Fruit fly (Drosophila melanogaster): ENCODE results near the gene Qtzl.

Gene Qtzl

DNA sequence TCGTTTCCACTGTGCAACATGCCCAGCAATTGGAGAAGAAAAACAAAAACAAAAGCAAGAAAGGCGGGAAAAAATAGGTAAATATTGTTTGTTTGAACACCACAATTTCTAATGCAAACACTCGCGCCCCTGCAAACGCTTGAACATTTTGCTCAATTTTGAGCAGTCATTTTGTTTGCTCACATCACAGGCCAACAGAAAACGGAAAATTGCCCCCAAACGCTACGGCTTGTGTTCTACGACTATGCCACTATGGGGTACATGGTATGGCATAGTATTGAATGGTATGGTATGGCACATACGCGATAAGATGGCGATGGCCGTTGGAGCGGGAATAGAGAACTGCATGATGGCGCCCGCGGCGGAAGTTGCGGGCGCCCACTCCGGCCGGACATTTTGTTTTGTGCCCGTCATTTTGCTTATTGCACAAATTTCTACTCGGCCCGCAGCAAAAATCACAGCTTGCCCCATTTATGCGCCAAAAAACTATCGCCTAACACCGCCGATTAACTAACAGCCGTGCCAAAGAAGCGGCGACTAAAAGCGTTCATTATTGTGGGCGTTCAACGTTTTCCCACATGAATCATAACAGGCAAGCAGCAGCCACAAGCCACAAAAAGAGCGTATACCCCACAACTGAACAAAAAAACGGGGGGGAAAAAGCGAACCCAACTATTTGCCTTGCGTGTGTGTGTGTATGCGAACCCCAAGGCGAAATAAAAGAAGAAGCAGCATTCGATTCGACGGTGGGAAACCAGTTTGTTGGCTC lies 8.9 kb downstream of the Qtzl start (continued):
- peak; percentile 73 for TF ChIP-seq CG15269 (tag; optimal IDR thresholded peaks at IDR 0.05)
- TF ChIP-seq lbe (GFP tag; optimal IDR thresholded peaks at IDR 0.05) = no peak
- TF ChIP-seq Lhr (GFP tag; optimal IDR thresholded peaks at IDR 0.05) = no peak
- TF ChIP-seq croc (GFP tag; conservative IDR thresholded peaks at IDR 0.05) = no peak; the same call in 1 of the 3 replicates
- TF ChIP-seq p53 (GFP tag; optimal IDR thresholded peaks at IDR 0.05) = no peak
- peak; percentile 26 for TF ChIP-seq kah (GFP tag; optimal IDR thresholded peaks at IDR 0.05)
- TF ChIP-seq ham (GFP tag; IDR thresholded peaks at IDR 0.05) = no peak
- TF ChIP-seq CG13424 (tag; optimal IDR thresholded peaks at IDR 0.05) = peak; percentile 76
- peak; percentile 77 for TF ChIP-seq CG15696 (tag; optimal IDR thresholded peaks at IDR 0.05)
- TF ChIP-seq cato (GFP tag; optimal IDR thresholded peaks at IDR 0.05; ENCODE audit: borderline replicate concordance) = peak; percentile 63
- TF ChIP-seq mirr (GFP tag; optimal IDR thresholded peaks at IDR 0.05) = peak; percentile 46
- peak; percentile 63 for TF ChIP-seq CG16863 (GFP tag; optimal IDR thresholded peaks at IDR 0.05)
- TF ChIP-seq ttk (GFP tag; IDR thresholded peaks at IDR 0.05) = no peak
- no peak for TF ChIP-seq pan (optimal IDR thresholded peaks at IDR 0.05)
- no peak for TF ChIP-seq pan (GFP tag; optimal IDR thresholded peaks at IDR 0.05 in 1 of 2, IDR thresholded peaks at IDR 0.05 in 1 of 2)
- TF ChIP-seq exex (tag; optimal IDR thresholded peaks at IDR 0.05) = peak; percentile 79
- no peak for TF ChIP-seq Mrtf (GFP tag; IDR thresholded peaks at IDR 0.05)
- TF ChIP-seq pros (GFP tag; optimal IDR thresholded peaks at IDR 0.05) = peak; percentile 62
- no peak for TF ChIP-seq Ravus (GFP tag; IDR thresholded peaks at IDR 0.05)
- peak; percentile 96 for TF ChIP-seq ATbp (GFP tag; optimal IDR thresholded peaks at IDR 0.05)
- no peak for TF ChIP-seq pzg (GFP tag; optimal IDR thresholded peaks at IDR 0.05)
- no peak for TF ChIP-seq eve (GFP tag; optimal IDR thresholded peaks at IDR 0.05)
- TF ChIP-seq D (optimal IDR thresholded peaks at IDR 0.05) = no peak
- peak; percentile 75 for TF ChIP-seq D (GFP tag; optimal IDR thresholded peaks at IDR 0.05)
- TF ChIP-seq CG9437 (GFP tag; optimal IDR thresholded peaks at IDR 0.05) = peak; percentile 18
- TF ChIP-seq tx (GFP tag; optimal IDR thresholded peaks at IDR 0.05) = peak; percentile 22
- peak; percentile 2 for TF ChIP-seq CG4282 (GFP tag; optimal IDR thresholded peaks at IDR 0.05)
- peak; percentile 2 for TF ChIP-seq disco-r (GFP tag; optimal IDR thresholded peaks at IDR 0.05)
- TF ChIP-seq Hr39 (optimal IDR thresholded peaks at IDR 0.05) = no peak
- no peak for TF ChIP-seq chinmo (GFP tag; IDR thresholded peaks at IDR 0.05; ENCODE audit: partially characterized antibody)
- TF ChIP-seq danr (GFP tag; IDR thresholded peaks at IDR 0.05) = no peak
- no peak for TF ChIP-seq CG5245 (GFP tag; optimal IDR thresholded peaks at IDR 0.05)
- peak; percentile 76 for TF ChIP-seq CG13123 (GFP tag; optimal IDR thresholded peaks at IDR 0.05)
- no peak for TF ChIP-seq CG11695 (GFP tag; IDR thresholded peaks at IDR 0.05)
- TF ChIP-seq CG1024 (GFP tag; IDR thresholded peaks at IDR 0.05) = no peak
- TF ChIP-seq inv (GFP tag; IDR thresholded peaks at IDR 0.05; ENCODE audit: partially characterized antibody) = no peak
- peak; percentile 77 for TF ChIP-seq CG12659 (GFP tag; optimal IDR thresholded peaks at IDR 0.05)
- TF ChIP-seq CG14860 (GFP tag; IDR thresholded peaks at IDR 0.05; ENCODE audit: partially characterized antibody) = no peak
- TF ChIP-seq sc (optimal IDR thresholded peaks at IDR 0.05) = no peak
- peak; percentile 85 for TF ChIP-seq sc (GFP tag; optimal IDR thresholded peaks at IDR 0.05)
- TF ChIP-seq CG8359 (GFP tag; optimal IDR thresholded peaks at IDR 0.05; ENCODE audit: borderline replicate concordance) = peak; percentile 40
- TF ChIP-seq Taf1 (GFP tag; IDR thresholded peaks at IDR 0.05) = no peak
- no peak for TF ChIP-seq CG2889 (GFP tag; IDR thresholded peaks at IDR 0.05)
- no peak for TF ChIP-seq CG9932 (GFP tag; IDR thresholded peaks at IDR 0.05)
- no peak for TF ChIP-seq aop (GFP tag; IDR thresholded peaks at IDR 0.05)
- TF ChIP-seq stwl (tag; optimal IDR thresholded peaks at IDR 0.05) = no peak
- TF ChIP-seq Doc3 (GFP tag; IDR thresholded peaks at IDR 0.05; ENCODE audit: partially characterized antibody) = no peak
- no peak for TF ChIP-seq E2f1 (GFP tag; IDR thresholded peaks at IDR 0.05)
- TF ChIP-seq pho (GFP tag; optimal IDR thresholded peaks at IDR 0.05) = peak; percentile 28
- no peak for TF ChIP-seq HLH4C (GFP tag; IDR thresholded peaks at IDR 0.05; ENCODE audit: partially characterized antibody)
- TF ChIP-seq CG9609 (GFP tag; optimal IDR thresholded peaks at IDR 0.05) = peak; percentile 18

Measured in whole organism, embryonic.